Worm (Caenorhabditis elegans): ENCODE measurements around the gene stg-2.

ce11 chrX:8677873-8678272, 34.2 kb upstream of the stg-2 start:
- TF ChIP-seq ztf-29 (GFP tag; IDR thresholded peaks at IDR 0.05), result no peak
- no peak for TF ChIP-seq ref-1 (GFP tag; conservative IDR thresholded peaks at IDR 0.05)
- TF ChIP-seq cog-1 (tag; optimal IDR thresholded peaks at IDR 0.05), result no peak
- TF ChIP-seq T22C8.4 (GFP tag; IDR thresholded peaks at IDR 0.05), result no peak
- TF ChIP-seq ztf-23 (GFP tag; IDR thresholded peaks at IDR 0.05), result no peak
- no peak for TF ChIP-seq med-1 (GFP tag; optimal IDR thresholded peaks at IDR 0.05; ENCODE audit: insufficient read depth)
- TF ChIP-seq flt-1 (GFP tag; IDR thresholded peaks at IDR 0.05), result no peak
- no peak for TF ChIP-seq klf-2 (GFP tag; conservative IDR thresholded peaks at IDR 0.05)

Data from whole organism, midembryonic.